Worm (Caenorhabditis elegans): Measurements from ENCODE around the gene Y38E10A.3.

DNA sequence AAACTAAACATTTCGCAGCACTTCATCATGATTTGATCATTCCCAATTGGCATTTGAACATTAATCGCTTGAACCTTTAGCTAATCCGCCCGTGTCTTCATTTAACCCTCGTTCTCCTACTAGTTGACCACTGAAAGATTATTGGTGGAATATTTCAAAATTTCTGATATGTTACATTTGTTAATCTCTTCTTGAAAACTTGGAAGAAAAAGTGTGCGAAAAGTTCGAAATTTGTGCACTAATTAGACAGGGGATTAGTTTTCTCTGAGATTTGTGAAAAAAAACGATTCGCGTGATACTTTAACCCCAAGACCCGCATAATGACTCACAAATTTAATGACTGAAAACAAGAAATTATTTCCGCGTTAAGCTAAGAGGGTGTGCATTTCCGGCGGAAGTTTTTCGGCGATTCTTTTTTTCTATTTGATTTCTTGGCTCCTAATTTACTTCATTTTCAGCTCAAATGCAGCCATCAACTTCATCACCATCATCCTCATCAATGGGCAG is 39.2 kb downstream of the Y38E10A.3 start, which contains the start of gene nimk-1:
- TF ChIP-seq dao-5 (tag; optimal IDR thresholded peaks at IDR 0.05) (no peak), him-1 (tag; optimal IDR thresholded peaks at IDR 0.05) (no peak)
